Worm (Caenorhabditis elegans): ENCODE results near the gene vit-6.

DNA sequence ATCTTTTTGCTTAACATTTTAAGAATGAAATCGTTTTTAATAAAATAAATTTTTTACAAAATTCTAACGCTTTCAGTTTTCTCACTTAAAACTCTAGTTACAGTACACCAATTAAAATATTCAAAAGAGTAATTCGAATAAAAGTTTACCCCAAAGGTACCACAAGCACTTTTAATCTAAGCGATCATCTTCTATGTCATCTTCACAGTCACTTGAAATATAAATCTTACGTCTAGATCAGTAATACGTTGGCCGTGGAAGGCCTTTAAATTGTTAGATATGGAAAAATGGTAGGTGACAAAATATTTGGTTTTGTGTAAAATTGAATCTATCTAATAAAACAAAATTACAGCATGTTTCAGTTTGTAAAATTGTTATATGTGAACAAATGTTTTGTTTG lies 13.6 kb upstream of the vit-6 start:
- no peak for TF ChIP-seq fos-1 (tag; optimal IDR thresholded peaks at IDR 0.05)
- TF ChIP-seq zag-1 (tag; optimal IDR thresholded peaks at IDR 0.05), result no peak
- TF ChIP-seq unc-62 (GFP tag; optimal IDR thresholded peaks at IDR 0.05), result no peak
- TF ChIP-seq lin-39 (tag; optimal IDR thresholded peaks at IDR 0.05), result no peak
